Fruit fly (Drosophila melanogaster) whole organism, embryonic: Measurements from ENCODE around the gene CG44004.
A peak's percentile ranks its signal among the peaks of the same experiment; 100 is the strongest.

Source experiments
- ATbp ChIP-seq: fragments of 200-800 bp; sonication (Bioruptor generic); optimal IDR thresholded peaks from 2 replicates; lab custom pipeline; 2017; ENCODE audit warnings: missing biosample characterization, mild to moderate bottlenecking, missing genetic modification characterization, missing genetic modification reagents
- Ada2b ChIP-seq: fragments of 200-800 bp; sonication (Bioruptor generic); IDR thresholded peaks from 2 replicates; pipeline ENCODE4 v1.3.6; 2022; ENCODE audit warnings: missing biosample characterization, missing genetic modification characterization
- CG12071 ChIP-seq: fragments of 200-800 bp; sonication (Bioruptor generic); optimal IDR thresholded peaks from 3 replicates; lab custom pipeline; 2018; ENCODE audit warnings: missing biosample characterization, mild to moderate bottlenecking, missing genetic modification characterization
- CG12659 ChIP-seq: fragments of 200-800 bp; sonication (Bioruptor generic); optimal IDR thresholded peaks from 3 replicates; lab custom pipeline; 2017; ENCODE audit warnings: mild to moderate bottlenecking, missing biosample characterization, missing genetic modification reagents, missing genetic modification characterization
- CG14667 ChIP-seq: fragments of 200-800 bp; sonication (Bioruptor generic); IDR thresholded peaks from 2 replicates; pipeline ENCODE4 v1.3.6; 2022; ENCODE audit warnings: missing biosample characterization, missing genetic modification characterization
- CG1647 ChIP-seq: fragments of 200-800 bp; sonication (Bioruptor generic); optimal IDR thresholded peaks from 3 replicates; lab custom pipeline; 2016; ENCODE audit warnings: missing biosample characterization, missing genetic modification characterization
- CG17361 ChIP-seq: fragments of 200-800 bp; sonication (Bioruptor generic); IDR thresholded peaks from 3 replicates; pipeline ENCODE4 v1.3.6; 2022; ENCODE audit warnings: missing biosample characterization, missing genetic modification characterization
- CG17912 ChIP-seq: fragments of 200-800 bp; sonication (Bioruptor generic); optimal IDR thresholded peaks from 2 replicates; lab custom pipeline; 2018; ENCODE audit warnings: missing biosample characterization, mild to moderate bottlenecking, missing genetic modification characterization
- CG2678 ChIP-seq: fragments of 200-800 bp; sonication (Bioruptor generic); optimal IDR thresholded peaks from 3 replicates; lab custom pipeline; 2019; ENCODE audit warnings: missing biosample characterization, mild to moderate bottlenecking, missing genetic modification characterization, moderate library complexity
- CG2712 ChIP-seq: fragments of 200-800 bp; optimal IDR thresholded peaks from 3 replicates; lab custom pipeline; 2019; ENCODE audit warnings: missing biosample characterization, mild to moderate bottlenecking, missing genetic modification characterization, moderate library complexity
- CG2875 ChIP-seq: fragments of 200-800 bp; sonication (Bioruptor generic); optimal IDR thresholded peaks from 2 replicates; lab custom pipeline; 2017; ENCODE audit warnings: missing biosample characterization, mild to moderate bottlenecking, missing genetic modification characterization, missing genetic modification reagents
- CG31224 ChIP-seq: fragments of 200-800 bp; sonication (Bioruptor generic); IDR thresholded peaks from 2 replicates; pipeline ENCODE4 v1.3.6; 2022; ENCODE audit warnings: missing biosample characterization, missing genetic modification characterization
- CG34224 ChIP-seq: fragments of 200-800 bp; sonication (Bioruptor generic); IDR thresholded peaks from 3 replicates; pipeline ENCODE4 v1.3.6; 2022; ENCODE audit warnings: missing biosample characterization, missing genetic modification characterization; ENCODE audit not compliant: partially characterized antibody
- CG4730 ChIP-seq: fragments of 200-800 bp; sonication (Bioruptor generic); IDR thresholded peaks from 2 replicates; pipeline ENCODE4 v1.3.6; 2022; ENCODE audit warnings: missing biosample characterization, missing genetic modification characterization
- CG6175 ChIP-seq: fragments of 200-800 bp; sonication (Bioruptor generic); IDR thresholded peaks from 3 replicates; pipeline ENCODE4 v1.3.6; 2022; ENCODE audit warnings: missing biosample characterization, missing genetic modification characterization
- CG7372 ChIP-seq: fragments of 200-800 bp; sonication (Bioruptor generic); IDR thresholded peaks from 2 replicates; pipeline ENCODE4 v1.3.6; 2022; ENCODE audit warnings: missing biosample characterization, missing genetic modification characterization
- CG8290 ChIP-seq, 3 experiments: fragments of 200-800 bp; sonication (Bioruptor generic); optimal IDR thresholded peaks; 2 replicates each; lab custom pipeline; 2016 to 2019; ENCODE audit warnings: missing biosample characterization in 3 of 3, missing genetic modification characterization in 3 of 3, mild to moderate bottlenecking in 2 of 3, moderate library complexity in 1 of 3
- CG9609 ChIP-seq: fragments of 200-800 bp; sonication (Bioruptor generic); optimal IDR thresholded peaks from 3 replicates; lab custom pipeline; 2016; ENCODE audit warnings: missing biosample characterization, missing genetic modification characterization
- Dfd ChIP-seq, 2 experiments: fragments of >200 bp; optimal IDR thresholded peaks; 2 replicates each; lab custom pipeline; 2017; ENCODE audit warnings: missing biosample characterization in 2 of 2, missing genetic modification characterization in 2 of 2
- Eip74EF ChIP-seq, 2 experiments: fragments of 200-800 bp in 1 of 2; fragments of >200 bp in 1 of 2; sonication (Bioruptor generic) in 1 of 2; optimal IDR thresholded peaks; 2 replicates each; lab custom pipeline; 2017 to 2019; ENCODE audit warnings: missing biosample characterization in 2 of 2, missing genetic modification characterization in 2 of 2, mild to moderate bottlenecking in 1 of 2, moderate library complexity in 1 of 2
- Fer2 ChIP-seq: fragments of 200-800 bp; sonication (Bioruptor generic); optimal IDR thresholded peaks from 2 replicates; lab custom pipeline; 2018; ENCODE audit warnings: missing biosample characterization, mild to moderate bottlenecking, missing genetic modification characterization, moderate library complexity
- Hmr ChIP-seq: fragments of 200-800 bp; sonication (Bioruptor generic); optimal IDR thresholded peaks from 3 replicates; lab custom pipeline; 2017; ENCODE audit warnings: mild to moderate bottlenecking, missing biosample characterization, missing genetic modification reagents, missing genetic modification characterization
- Ravus ChIP-seq: fragments of 200-800 bp; sonication (Bioruptor generic); IDR thresholded peaks from 2 replicates; pipeline ENCODE4 v1.3.6; 2022; ENCODE audit warnings: missing biosample characterization, missing genetic modification characterization
- br ChIP-seq: fragments of >200 bp; optimal IDR thresholded peaks from 2 replicates; lab custom pipeline; 2017
- bsh ChIP-seq, 2 experiments: fragments of 200-800 bp; sonication (Bioruptor generic); optimal IDR thresholded peaks; 2 replicates each; lab custom pipeline; 2017 to 2018; ENCODE audit warnings: mild to moderate bottlenecking in 2 of 2, missing biosample characterization in 2 of 2, missing genetic modification characterization in 2 of 2, moderate library complexity in 1 of 2
- chif ChIP-seq, 2 experiments: fragments of 200-800 bp; sonication (Bioruptor generic); optimal IDR thresholded peaks; 3 replicates each; lab custom pipeline; 2016; ENCODE audit warnings: missing biosample characterization in 2 of 2, missing genetic modification characterization in 2 of 2
- chinmo ChIP-seq: fragments of 200-800 bp; sonication (Bioruptor generic); IDR thresholded peaks from 4 replicates; pipeline ENCODE4 v1.3.6; 2022; ENCODE audit warnings: missing biosample characterization, missing genetic modification characterization; ENCODE audit not compliant: partially characterized antibody
- crc ChIP-seq: fragments of 200-800 bp; sonication (Bioruptor generic); optimal IDR thresholded peaks from 2 replicates; lab custom pipeline; 2016; ENCODE audit warnings: missing biosample characterization, missing genetic modification characterization
- dpn ChIP-seq, 2 experiments: fragments of 200-800 bp; sonication (Bioruptor generic); optimal IDR thresholded peaks; 3 replicates each; lab custom pipeline; 2016; ENCODE audit warnings: missing biosample characterization in 2 of 2, missing genetic modification characterization in 2 of 2
- eve ChIP-seq, 2 experiments: fragments of >200 bp; optimal IDR thresholded peaks; 2 replicates each; lab custom pipeline; 2017; ENCODE audit warnings: missing biosample characterization in 2 of 2, missing genetic modification characterization in 2 of 2
- grau ChIP-seq: fragments of 200-800 bp; optimal IDR thresholded peaks from 3 replicates; lab custom pipeline; 2019; ENCODE audit warnings: missing biosample characterization, mild to moderate bottlenecking, missing genetic modification characterization, moderate library complexity
- hbn ChIP-seq: fragments of 200-800 bp; sonication (Bioruptor generic); IDR thresholded peaks from 2 replicates; pipeline ENCODE4 v1.3.6; 2022; ENCODE audit warnings: missing biosample characterization, missing genetic modification characterization; ENCODE audit not compliant: partially characterized antibody
- jing ChIP-seq: fragments of 200-800 bp; sonication (Bioruptor generic); optimal IDR thresholded peaks from 2 replicates; lab custom pipeline; 2018; ENCODE audit warnings: missing biosample characterization, mild to moderate bottlenecking, missing genetic modification characterization
- nerfin-1 ChIP-seq: fragments of 200-800 bp; sonication (Bioruptor generic); optimal IDR thresholded peaks from 3 replicates; lab custom pipeline; 2019; ENCODE audit warnings: missing biosample characterization, mild to moderate bottlenecking, missing genetic modification characterization, moderate library complexity
- nom ChIP-seq: fragments of 200-800 bp; sonication (Bioruptor generic); optimal IDR thresholded peaks from 2 replicates; lab custom pipeline; 2017; ENCODE audit warnings: missing biosample characterization, missing genetic modification characterization, mild to moderate bottlenecking, moderate library complexity, missing genetic modification reagents
- oc ChIP-seq: fragments of 200-800 bp; sonication (Bioruptor generic); optimal IDR thresholded peaks from 2 replicates; lab custom pipeline; 2018; ENCODE audit warnings: missing biosample characterization, mild to moderate bottlenecking, missing genetic modification characterization, moderate library complexity
- pan ChIP-seq, 4 experiments: fragments of >200 bp in 3 of 4; fragments of 200-800 bp in 1 of 4; sonication (Bioruptor generic) in 1 of 4; optimal IDR thresholded peaks in 3 of 4; IDR thresholded peaks in 1 of 4; 2 replicates each; pipeline versions ENCODE4 v1.3.6 to Lab custom; 2017 to 2022; ENCODE audit warnings: missing biosample characterization in 2 of 4, missing genetic modification characterization in 2 of 4, mixed read lengths in 1 of 4
- pho ChIP-seq: fragments of 200-800 bp; sonication (Bioruptor generic); optimal IDR thresholded peaks from 2 replicates; lab custom pipeline; 2016; ENCODE audit warnings: missing biosample characterization, missing genetic modification characterization
- phol ChIP-seq: fragments of 200-800 bp; sonication (Bioruptor generic); optimal IDR thresholded peaks from 3 replicates; lab custom pipeline; 2018; ENCODE audit warnings: missing biosample characterization, mild to moderate bottlenecking, missing genetic modification characterization, moderate library complexity
- row ChIP-seq: fragments of 200-800 bp; sonication (Bioruptor generic); IDR thresholded peaks from 3 replicates; pipeline ENCODE4 v1.3.6; 2022; ENCODE audit warnings: missing biosample characterization, missing genetic modification characterization
- sima ChIP-seq: fragments of 200-800 bp; sonication (Bioruptor generic); optimal IDR thresholded peaks from 2 replicates; lab custom pipeline; 2016; ENCODE audit warnings: missing biosample characterization, missing genetic modification characterization
- sob ChIP-seq: fragments of 200-800 bp; sonication (Bioruptor generic); IDR thresholded peaks from 2 replicates; pipeline ENCODE4 v1.3.6; 2022; ENCODE audit warnings: missing biosample characterization, missing genetic modification characterization
- ssp ChIP-seq: fragments of 200-800 bp; sonication (Bioruptor generic); IDR thresholded peaks from 2 replicates; pipeline ENCODE4 v1.3.6; 2022; ENCODE audit warnings: missing biosample characterization, missing genetic modification characterization
- tio ChIP-seq: fragments of 200-800 bp; sonication (Bioruptor generic); optimal IDR thresholded peaks from 2 replicates; lab custom pipeline; 2017; ENCODE audit warnings: missing biosample characterization, missing genetic modification characterization, inconsistent platforms
- tup ChIP-seq: fragments of 200-800 bp; sonication (Bioruptor generic); optimal IDR thresholded peaks from 2 replicates; lab custom pipeline; 2016; ENCODE audit warnings: missing biosample characterization, mild to moderate bottlenecking, missing genetic modification characterization, moderate library complexity
- zf30C ChIP-seq: fragments of 200-800 bp; sonication (Bioruptor generic); optimal IDR thresholded peaks from 3 replicates; lab custom pipeline; 2018; ENCODE audit warnings: missing biosample characterization, mild to moderate bottlenecking, missing genetic modification characterization
- zfh1 ChIP-seq: fragments of 200-800 bp; sonication (Bioruptor generic); IDR thresholded peaks from 3 replicates; pipeline ENCODE4 v1.3.6; 2022; ENCODE audit warnings: missing biosample characterization, missing genetic modification characterization

CG44004 gene

DNA sequence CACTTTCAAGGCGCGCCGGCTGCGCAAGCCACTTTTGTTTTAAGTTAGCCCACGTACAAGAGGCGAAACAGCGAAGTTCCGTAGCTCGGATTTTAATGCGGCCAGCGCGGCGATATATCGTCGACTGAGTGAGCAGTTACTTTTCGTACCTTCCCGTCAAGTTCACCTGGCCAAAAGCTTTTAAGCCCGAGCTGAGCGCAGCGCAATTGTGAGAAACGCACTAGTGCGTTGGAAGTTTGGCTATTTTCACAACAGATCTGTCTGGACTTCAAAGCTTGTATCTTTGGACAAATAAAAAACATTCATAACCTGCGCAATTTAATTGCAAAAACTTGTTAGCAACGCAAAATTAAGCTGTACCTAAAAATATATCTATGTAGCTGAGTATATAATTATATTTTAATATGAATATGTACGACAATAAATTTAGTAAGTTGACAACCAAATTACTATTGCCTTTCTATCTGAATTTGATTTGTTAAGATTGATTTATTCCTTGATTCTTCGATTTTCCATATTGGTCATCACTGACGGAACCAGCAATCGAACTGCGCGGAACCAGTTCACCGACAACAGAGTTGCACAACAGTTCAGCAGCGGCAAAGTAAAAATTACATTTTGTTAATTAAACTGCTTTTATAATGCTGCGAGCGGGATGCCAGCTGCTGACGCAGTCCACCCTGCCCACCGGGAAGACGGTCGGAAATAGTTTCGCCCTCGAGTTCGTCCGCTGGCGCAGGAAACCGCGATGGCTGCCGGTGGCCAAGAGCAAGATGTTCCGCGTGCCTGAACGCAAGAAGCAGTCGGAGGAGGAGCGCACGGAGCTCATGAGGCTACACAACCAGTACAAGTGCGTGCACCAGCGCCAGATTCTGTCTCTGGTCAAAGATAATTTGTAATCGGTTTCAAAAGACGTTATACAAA is 32.6 kb upstream of the CG44004 start, which contains the start of the genes CG13698 and mRpS26 (continued):
- TF ChIP-seq sob (GFP tag; lab: Robert Waterston, UW) (peak; percentile 42; the same call in 1 of the 2 replicates), bsh (GFP tag; optimal IDR thresholded peaks at IDR 0.05; lab: Kevin White, UChicago) (peak in 1 of 2 experiments; percentile 71), eve (GFP tag; optimal IDR thresholded peaks at IDR 0.05; lab: Kevin White, UChicago) (no peak), Ravus (GFP tag; lab: Robert Waterston, UW) (no peak), row (GFP tag; lab: Robert Waterston, UW) (peak; percentile 89), CG14667 (no peak), oc (peak; percentile 59), hbn (GFP tag; lab: Robert Waterston, UW) (no peak), nom (GFP tag; lab: Kevin White, UChicago) (no peak), zf30C (GFP tag; lab: Kevin White, UChicago) (no peak), zfh1 (GFP tag; lab: Robert Waterston, UW) (no peak; the same call in 2 of the 3 replicates), ATbp (GFP tag; lab: Kevin White, UChicago) (peak; percentile 41), tup (GFP tag; lab: Kevin White, UChicago) (no peak), crc (GFP tag; lab: Kevin White, UChicago) (no peak), CG1647 (GFP tag; lab: Kevin White, UChicago) (no peak), tio (peak; percentile 59), CG2678 (tag; lab: Kevin White, UChicago) (peak; percentile 82), CG12659 (GFP tag; lab: Kevin White, UChicago) (peak; percentile 79), CG2875 (GFP tag; lab: Kevin White, UChicago) (peak; percentile 15), pan (optimal IDR thresholded peaks at IDR 0.05; lab: Kevin White, UChicago) (no peak), pan (GFP tag; optimal IDR thresholded peaks at IDR 0.05 in 1 of 2, IDR thresholded peaks at IDR 0.05 in 1 of 2) (peak in 1 of 2 experiments; percentile 69), CG6175 (no peak), pho (GFP tag; lab: Kevin White, UChicago) (peak; percentile 15), CG17361 (GFP tag; lab: Robert Waterston, UW) (peak; percentile 84), CG7372 (GFP tag; lab: Robert Waterston, UW) (peak; percentile 69), phol (tag; lab: Kevin White, UChicago) (peak; percentile 77), ssp (peak; percentile 51), Dfd (GFP tag; optimal IDR thresholded peaks at IDR 0.05; lab: Kevin White, UChicago) (no peak), CG2712 (peak; percentile 75), dpn (GFP tag; optimal IDR thresholded peaks at IDR 0.05; lab: Kevin White, UChicago) (peak; percentile 54 to 80), chinmo (GFP tag; lab: Robert Waterston, UW) (no peak; the same call in 2 of the 4 replicates), CG12071 (GFP tag; lab: Kevin White, UChicago) (peak; percentile 3), br (no peak), CG17912 (GFP tag; lab: Kevin White, UChicago) (no peak), Fer2 (tag; lab: Kevin White, UChicago) (peak; percentile 65), CG31224 (GFP tag; lab: Robert Waterston, UW) (no peak), CG34224 (GFP tag; lab: Robert Waterston, UW) (no peak; the same call in 2 of the 3 replicates), jing (GFP tag; lab: Kevin White, UChicago) (peak; percentile 21), Hmr (GFP tag; lab: Kevin White, UChicago) (peak; percentile 80), CG9609 (GFP tag; lab: Kevin White, UChicago) (no peak), CG8290 (GFP tag; optimal IDR thresholded peaks at IDR 0.05; lab: Kevin White, UChicago) (peak; percentile 44), CG8290 (tag; optimal IDR thresholded peaks at IDR 0.05; lab: Kevin White, UChicago) (peak in 1 of 2 experiments; percentile 66), nerfin-1 (tag; lab: Kevin White, UChicago) (peak; percentile 47), Ada2b (GFP tag; lab: Robert Waterston, UW) (no peak), sima (GFP tag; lab: Kevin White, UChicago) (no peak), Eip74EF (GFP tag; optimal IDR thresholded peaks at IDR 0.05; lab: Kevin White, UChicago) (no peak), CG4730 (GFP tag; lab: Robert Waterston, UW) (0 out of 2 replicates have a peak, but pooled peaks have one; percentile 22), grau (tag; lab: Kevin White, UChicago) (peak; percentile 76), chif (GFP tag; optimal IDR thresholded peaks at IDR 0.05; lab: Kevin White, UChicago) (no peak)
